Worm (Caenorhabditis elegans) whole organism, L1 larva: ENCODE results near the gene lin-24.
A peak's percentile ranks its signal among the peaks of the same experiment; 100 is the strongest.

Experiments
- C04F5.9 ChIP-seq: sonication (generic microtip); optimal IDR thresholded peaks from 2 replicates; lab custom pipeline; 2016; ENCODE audit warnings: missing genetic modification characterization, missing compliant biosample characterization
- C34B4.2 ChIP-seq: sonication (generic microtip); optimal IDR thresholded peaks from 2 replicates; lab custom pipeline; 2017; ENCODE audit warnings: mild to moderate bottlenecking, missing genetic modification characterization, missing compliant biosample characterization
- alr-1 ChIP-seq: fragments of 200-800 bp; sonication (Bioruptor generic); optimal IDR thresholded peaks from 2 replicates; lab custom pipeline; 2018; ENCODE audit warnings: borderline replicate concordance, mild to moderate bottlenecking, missing genetic modification characterization, missing compliant biosample characterization
- blmp-1 ChIP-seq: fragments of 150-350 bp; optimal IDR thresholded peaks from 2 replicates; lab custom pipeline; 2014; ENCODE audit warnings: missing biosample characterization, missing genetic modification characterization
- ceh-63 ChIP-seq: fragments of 200-800 bp; sonication (Bioruptor generic); optimal IDR thresholded peaks from 2 replicates; lab custom pipeline; 2018; ENCODE audit warnings: mild to moderate bottlenecking, missing genetic modification characterization, missing compliant biosample characterization
- ceh-82 ChIP-seq, 3 experiments: fragments of 150-350 bp in 1 of 3; sonication (generic microtip) in 2 of 3; optimal IDR thresholded peaks; 2 replicates each; lab custom pipeline; 2014 to 2017; ENCODE audit warnings: missing biosample characterization in 3 of 3, missing genetic modification characterization in 3 of 3
- ces-1 ChIP-seq: fragments of 150-350 bp; optimal IDR thresholded peaks from 2 replicates; lab custom pipeline; 2014; ENCODE audit warnings: missing biosample characterization, missing genetic modification reagents, missing genetic modification characterization
- dpl-1 ChIP-seq, 3 experiments: fragments of 150-350 bp in 2 of 3; sonication (generic microtip) in 1 of 3; optimal IDR thresholded peaks; 2 replicates each; lab custom pipeline; 2014 to 2017; ENCODE audit warnings: missing biosample characterization in 3 of 3, missing genetic modification characterization in 3 of 3, missing genetic modification reagents in 3 of 3
- efl-1 ChIP-seq, 4 experiments: fragments of 150-350 bp; optimal IDR thresholded peaks in 3 of 4; peaks in 1 of 4; 1 replicate in 1 of 4; 2 replicates in 3 of 4; lab custom pipeline; 2014; ENCODE audit warnings: missing biosample characterization in 2 of 4, missing genetic modification characterization in 2 of 4, missing genetic modification reagents in 2 of 4
- elt-3 ChIP-seq, 6 experiments: fragments of 150-350 bp in 1 of 6; sonication (generic microtip); optimal IDR thresholded peaks; 2 replicates each; lab custom pipeline; 2017 to 2018; ENCODE audit warnings: missing biosample characterization in 6 of 6, missing genetic modification characterization in 6 of 6, inconsistent platforms in 1 of 6
- ets-5 ChIP-seq: fragments of 200-800 bp; sonication (Bioruptor generic); IDR thresholded peaks from 2 replicates; pipeline ENCODE4 v1.3.6; 2022; ENCODE audit warnings: missing genetic modification characterization, missing compliant biosample characterization
- fkh-10 ChIP-seq: sonication (generic microtip); optimal IDR thresholded peaks from 2 replicates; lab custom pipeline; 2017; ENCODE audit warnings: missing biosample characterization, missing genetic modification reagents, missing genetic modification characterization
- fkh-4 ChIP-seq: sonication (generic microtip); optimal IDR thresholded peaks from 2 replicates; lab custom pipeline; 2016; ENCODE audit warnings: missing compliant biosample characterization, missing genetic modification characterization, borderline replicate concordance
- hlh-4 ChIP-seq: sonication (generic microtip); optimal IDR thresholded peaks from 2 replicates; lab custom pipeline; 2016; ENCODE audit warnings: mild to moderate bottlenecking, missing genetic modification characterization, missing compliant biosample characterization
- irx-1 ChIP-seq: sonication (generic microtip); optimal IDR thresholded peaks from 2 replicates; lab custom pipeline; 2016; ENCODE audit warnings: missing genetic modification characterization, missing compliant biosample characterization
- isw-1 ChIP-seq: fragments of 200-800 bp; sonication (Bioruptor generic); IDR thresholded peaks from 2 replicates; pipeline ENCODE4 v1.3.6; 2022; ENCODE audit warnings: missing genetic modification characterization, missing compliant biosample characterization
- jun-1 ChIP-seq: fragments of 150-350 bp; optimal IDR thresholded peaks from 2 replicates; lab custom pipeline; 2014; ENCODE audit warnings: missing biosample characterization, missing genetic modification reagents, missing genetic modification characterization
- lin-14 ChIP-seq: fragments of 200-800 bp; sonication (Bioruptor generic); optimal IDR thresholded peaks from 2 replicates; lab custom pipeline; 2018; ENCODE audit warnings: mild to moderate bottlenecking, missing genetic modification characterization, moderate library complexity, missing compliant biosample characterization
- lin-15B ChIP-seq: fragments of 150-350 bp; sonication (generic microtip); optimal IDR thresholded peaks from 3 replicates; lab custom pipeline; 2014; ENCODE audit warnings: missing biosample characterization, missing genetic modification characterization
- lsy-2 ChIP-seq, 2 experiments: fragments of 150-350 bp; optimal IDR thresholded peaks; 2 replicates each; lab custom pipeline; 2014; ENCODE audit warnings: missing biosample characterization in 2 of 2, missing genetic modification characterization in 2 of 2
- mep-1 ChIP-seq: fragments of 150-350 bp; optimal IDR thresholded peaks from 2 replicates; lab custom pipeline; 2014; ENCODE audit warnings: missing biosample characterization, missing genetic modification characterization
- nhr-19 ChIP-seq: fragments of 200-800 bp; sonication (Bioruptor generic); conservative IDR thresholded peaks from 2 replicates; pipeline ENCODE4 v1.3.6; 2022; ENCODE audit warnings: missing genetic modification characterization, missing compliant biosample characterization
- nhr-20 ChIP-seq: sonication (generic microtip); optimal IDR thresholded peaks from 2 replicates; lab custom pipeline; 2016; ENCODE audit warnings: mild to moderate bottlenecking, missing genetic modification characterization, missing compliant biosample characterization
- nhr-237 ChIP-seq: fragments of 150-350 bp; optimal IDR thresholded peaks from 2 replicates; lab custom pipeline; 2014; ENCODE audit warnings: missing biosample characterization, missing genetic modification characterization
- nhr-47 ChIP-seq: sonication (generic microtip); optimal IDR thresholded peaks from 2 replicates; lab custom pipeline; 2016; ENCODE audit warnings: mild to moderate bottlenecking, missing genetic modification characterization, moderate library complexity, missing compliant biosample characterization
- nhr-71 ChIP-seq: sonication (generic microtip); optimal IDR thresholded peaks from 2 replicates; lab custom pipeline; 2016; ENCODE audit warnings: mild to moderate bottlenecking, missing genetic modification characterization, moderate library complexity, missing compliant biosample characterization
- nhr-76 ChIP-seq: sonication (generic microtip); optimal IDR thresholded peaks from 2 replicates; lab custom pipeline; 2017; ENCODE audit warnings: missing biosample characterization, missing genetic modification characterization
- nhr-84 ChIP-seq: sonication (generic microtip); optimal IDR thresholded peaks from 2 replicates; lab custom pipeline; 2017; ENCODE audit warnings: missing biosample characterization, missing genetic modification characterization
- nhr-90 ChIP-seq: sonication (generic microtip); optimal IDR thresholded peaks from 2 replicates; lab custom pipeline; 2016; ENCODE audit warnings: mild to moderate bottlenecking, missing genetic modification characterization, missing compliant biosample characterization; ENCODE audit not compliant: poor library complexity
- pag-3 ChIP-seq: sonication (generic microtip); optimal IDR thresholded peaks from 2 replicates; lab custom pipeline; 2017; ENCODE audit warnings: missing genetic modification characterization, mild to moderate bottlenecking, missing compliant biosample characterization, antibody characterized with exemption, borderline replicate concordance; ENCODE audit not compliant: insufficient read depth
- pqm-1 ChIP-seq: sonication (generic microtip); optimal IDR thresholded peaks from 3 replicates; lab custom pipeline; 2017; ENCODE audit warnings: missing biosample characterization, missing genetic modification characterization
- rnt-1 ChIP-seq: sonication (generic microtip); optimal IDR thresholded peaks from 2 replicates; lab custom pipeline; 2016; ENCODE audit warnings: mild to moderate bottlenecking, missing genetic modification characterization, moderate library complexity, missing compliant biosample characterization
- skn-1 ChIP-seq: fragments of 150-350 bp; optimal IDR thresholded peaks from 2 replicates; lab custom pipeline; 2014; ENCODE audit warnings: missing biosample characterization, missing genetic modification characterization
- snu-23 ChIP-seq: sonication (generic microtip); optimal IDR thresholded peaks from 2 replicates; lab custom pipeline; 2016; ENCODE audit warnings: missing genetic modification characterization, missing compliant biosample characterization
- sptf-1 ChIP-seq: fragments of 150-350 bp; optimal IDR thresholded peaks from 2 replicates; lab custom pipeline; 2014; ENCODE audit warnings: missing biosample characterization, missing genetic modification characterization
- swsn-7 ChIP-seq: sonication (generic microtip); optimal IDR thresholded peaks from 2 replicates; lab custom pipeline; 2016; ENCODE audit warnings: missing genetic modification characterization, missing compliant biosample characterization
- tbx-2 ChIP-seq: sonication (generic microtip); optimal IDR thresholded peaks from 2 replicates; lab custom pipeline; 2016; ENCODE audit warnings: missing genetic modification characterization, missing compliant biosample characterization
- unc-130 ChIP-seq: fragments of 150-350 bp; optimal IDR thresholded peaks from 2 replicates; lab custom pipeline; 2017; ENCODE audit warnings: missing biosample characterization, missing genetic modification characterization, inconsistent platforms
- xbp-1 ChIP-seq: sonication (generic microtip); optimal IDR thresholded peaks from 2 replicates; lab custom pipeline; 2016; ENCODE audit warnings: missing genetic modification characterization, missing compliant biosample characterization
- zag-1 ChIP-seq: fragments of 150-350 bp; optimal IDR thresholded peaks from 2 replicates; lab custom pipeline; 2014; ENCODE audit warnings: missing biosample characterization, missing genetic modification characterization
- zip-4 ChIP-seq: fragments of 200-800 bp; sonication (Bioruptor generic); optimal IDR thresholded peaks from 2 replicates; lab custom pipeline; 2018; ENCODE audit warnings: mild to moderate bottlenecking, missing genetic modification characterization, moderate library complexity, missing compliant biosample characterization

lin-24 gene

DNA sequence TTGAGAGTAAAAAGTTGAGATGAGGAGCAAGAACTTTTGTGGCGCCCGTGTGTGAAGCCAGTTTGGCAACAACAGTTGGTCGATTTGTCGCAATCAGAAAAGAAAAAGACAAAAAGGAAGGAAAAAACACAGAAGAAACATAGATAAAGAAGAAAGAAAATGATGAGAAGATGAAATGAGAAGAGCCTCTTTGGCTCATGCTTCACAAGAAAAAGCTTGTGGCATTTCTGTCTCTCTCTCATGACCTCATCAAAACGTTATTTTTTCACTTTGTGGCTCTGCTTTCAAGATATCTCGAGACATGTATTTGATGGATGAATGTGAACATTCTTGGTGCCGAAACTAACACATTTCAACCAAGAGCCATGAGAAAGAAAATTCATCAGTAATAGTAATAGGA lies 16.2 kb upstream of the lin-24 start:
- TF ChIP-seq nhr-20 (tag; lab: Kevin White, UChicago) (peak; percentile 8), isw-1 (no peak), dpl-1 (GFP tag; optimal IDR thresholded peaks at IDR 0.05; lab: Kevin White, UChicago) (peak in 1 of 3 experiments; percentile 5), nhr-19 (GFP tag; lab: Robert Waterston, UW) (peak; percentile 34), nhr-71 (tag; lab: Kevin White, UChicago) (peak; percentile 67), rnt-1 (tag; lab: Kevin White, UChicago) (peak; percentile 65), pag-3 (tag; lab: Kevin White, UChicago) (peak; percentile 93), nhr-76 (tag; lab: Kevin White, UChicago) (no peak), nhr-237 (no peak), mep-1 (tag; lab: Kevin White, UChicago) (peak; percentile 8), nhr-90 (tag; lab: Kevin White, UChicago) (no peak), ets-5 (GFP tag; lab: Robert Waterston, UW) (no peak), C04F5.9 (tag; lab: Kevin White, UChicago) (no peak), snu-23 (peak; percentile 47), lin-15B (tag; lab: Kevin White, UChicago) (no peak), unc-130 (tag; lab: Kevin White, UChicago) (peak; percentile 34), C34B4.2 (no peak), ces-1 (GFP tag; lab: Kevin White, UChicago) (no peak), nhr-47 (tag; lab: Kevin White, UChicago) (no peak), xbp-1 (tag; lab: Kevin White, UChicago) (no peak), lsy-2 (tag; optimal IDR thresholded peaks at IDR 0.05; lab: Kevin White, UChicago) (peak; percentile 5 to 66), zip-4 (GFP tag; lab: Kevin White, UChicago) (no peak), alr-1 (tag; lab: Kevin White, UChicago) (no peak), lin-14 (GFP tag; lab: Kevin White, UChicago) (peak; percentile 82), blmp-1 (tag; lab: Kevin White, UChicago) (no peak)

DNA sequence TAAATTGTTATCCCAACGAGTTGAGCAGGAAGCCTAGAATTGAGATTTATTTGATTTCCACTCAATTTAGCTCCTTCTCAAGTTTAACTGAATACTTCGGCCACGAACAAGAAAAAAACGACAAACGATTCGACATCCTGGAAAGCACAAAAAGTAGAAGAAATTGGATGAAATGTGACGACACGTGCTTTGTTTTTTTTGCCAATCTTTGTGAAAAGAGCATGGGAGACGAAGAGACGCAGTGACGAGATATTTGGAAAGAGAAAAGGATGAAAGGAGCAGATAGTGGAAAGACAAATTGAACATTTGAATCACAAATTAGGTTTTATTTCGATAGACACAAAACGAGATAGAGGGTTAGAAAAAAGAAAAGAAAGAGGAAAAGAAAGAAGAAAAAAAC lies 14.8 kb upstream of the lin-24 start:
- TF ChIP-seq zip-4 (GFP tag; lab: Kevin White, UChicago) (no peak), zag-1 (tag; lab: Kevin White, UChicago) (no peak), irx-1 (no peak), lin-14 (GFP tag; lab: Kevin White, UChicago) (peak; percentile 84), swsn-7 (tag; lab: Kevin White, UChicago) (peak; percentile 16), ceh-63 (GFP tag; lab: Kevin White, UChicago) (peak; percentile 56), jun-1 (tag; lab: Kevin White, UChicago) (no peak), pqm-1 (tag; lab: Kevin White, UChicago) (no peak), sptf-1 (no peak), nhr-76 (tag; lab: Kevin White, UChicago) (no peak), elt-3 (tag; optimal IDR thresholded peaks at IDR 0.05; lab: Kevin White, UChicago) (no peak), skn-1 (tag; lab: Kevin White, UChicago) (no peak), fkh-4 (tag; lab: Kevin White, UChicago) (no peak), nhr-47 (tag; lab: Kevin White, UChicago) (peak; percentile 38), nhr-84 (no peak), hlh-4 (no peak), ceh-82 (tag; optimal IDR thresholded peaks at IDR 0.05; lab: Kevin White, UChicago) (peak in 1 of 3 experiments; percentile 6), nhr-20 (tag; lab: Kevin White, UChicago) (no peak), efl-1 (optimal IDR thresholded peaks at IDR 0.05; lab: Kevin White, UChicago) (peak in 1 of 2 experiments; percentile 5), efl-1 (GFP tag; optimal IDR thresholded peaks at IDR 0.05 in 1 of 2; lab: Kevin White, UChicago) (no peak), lsy-2 (tag; optimal IDR thresholded peaks at IDR 0.05; lab: Kevin White, UChicago) (peak in 1 of 2 experiments; percentile 45), rnt-1 (tag; lab: Kevin White, UChicago) (peak; percentile 28), tbx-2 (tag; lab: Kevin White, UChicago) (peak; percentile 19), nhr-71 (tag; lab: Kevin White, UChicago) (peak; percentile 51), snu-23 (peak; percentile 28), pag-3 (tag; lab: Kevin White, UChicago) (no peak), fkh-10 (GFP tag; lab: Kevin White, UChicago) (peak; percentile 76), lin-15B (tag; lab: Kevin White, UChicago) (no peak)
